Fruit fly (Drosophila melanogaster) whole organism, embryonic: ENCODE measurements around the gene Hrs.

ENCODE experiments used
- CG11504 ChIP-seq: fragments of 200-800 bp; sonication (Bioruptor generic); optimal IDR thresholded peaks from 3 replicates; lab custom pipeline; 2019; ENCODE audit warnings: missing biosample characterization, mild to moderate bottlenecking, missing genetic modification characterization, moderate library complexity
- CG12071 ChIP-seq: fragments of 200-800 bp; sonication (Bioruptor generic); optimal IDR thresholded peaks from 3 replicates; lab custom pipeline; 2018; ENCODE audit warnings: missing biosample characterization, mild to moderate bottlenecking, missing genetic modification characterization
- CG12236 ChIP-seq: fragments of 200-800 bp; sonication (Bioruptor generic); optimal IDR thresholded peaks from 2 replicates; lab custom pipeline; 2016; ENCODE audit warnings: missing biosample characterization, missing genetic modification characterization
- CG12942 ChIP-seq: fragments of 200-800 bp; sonication (Bioruptor generic); optimal IDR thresholded peaks from 3 replicates; lab custom pipeline; 2016; ENCODE audit warnings: missing biosample characterization, missing genetic modification characterization
- CG17612 ChIP-seq: fragments of 200-800 bp; sonication (Bioruptor generic); IDR thresholded peaks from 2 replicates; pipeline ENCODE4 v1.3.6; 2022; ENCODE audit warnings: missing biosample characterization, missing genetic modification characterization
- CG18599 ChIP-seq: fragments of 200-800 bp; sonication (Bioruptor generic); optimal IDR thresholded peaks from 3 replicates; lab custom pipeline; 2017; ENCODE audit warnings: missing biosample characterization, missing genetic modification characterization, mild to moderate bottlenecking, moderate library complexity, missing genetic modification reagents
- CG2120 ChIP-seq: fragments of 200-800 bp; sonication (Bioruptor generic); optimal IDR thresholded peaks from 3 replicates; lab custom pipeline; 2016; ENCODE audit warnings: missing biosample characterization, missing genetic modification characterization
- CG2202 ChIP-seq: fragments of 200-800 bp; sonication (Bioruptor generic); optimal IDR thresholded peaks from 2 replicates; lab custom pipeline; 2018; ENCODE audit warnings: missing biosample characterization, mild to moderate bottlenecking, missing genetic modification characterization
- CG3838 ChIP-seq: fragments of 200-800 bp; sonication (Bioruptor generic); optimal IDR thresholded peaks from 3 replicates; lab custom pipeline; 2016; ENCODE audit warnings: missing biosample characterization, missing genetic modification characterization
- CG3847 ChIP-seq: fragments of 200-800 bp; sonication (Bioruptor generic); IDR thresholded peaks from 2 replicates; pipeline ENCODE4 v1.3.6; 2022; ENCODE audit warnings: missing biosample characterization, missing genetic modification characterization
- CG6175 ChIP-seq: fragments of 200-800 bp; sonication (Bioruptor generic); IDR thresholded peaks from 3 replicates; pipeline ENCODE4 v1.3.6; 2022; ENCODE audit warnings: missing biosample characterization, missing genetic modification characterization
- CG6272 ChIP-seq: fragments of 200-800 bp; sonication (Bioruptor generic); IDR thresholded peaks from 2 replicates; pipeline ENCODE4 v1.3.6; 2022; ENCODE audit warnings: missing biosample characterization, missing genetic modification characterization
- CG6813 ChIP-seq: fragments of 200-800 bp; sonication (Bioruptor generic); optimal IDR thresholded peaks from 2 replicates; lab custom pipeline; 2017; ENCODE audit warnings: missing biosample characterization, missing genetic modification characterization, mild to moderate bottlenecking, moderate library complexity, missing genetic modification reagents
- CG7271 ChIP-seq: fragments of 200-800 bp; sonication (Bioruptor generic); optimal IDR thresholded peaks from 2 replicates; lab custom pipeline; 2018; ENCODE audit warnings: missing biosample characterization, mild to moderate bottlenecking, missing genetic modification characterization, moderate library complexity
- CG8089 ChIP-seq: fragments of 200-800 bp; sonication (Bioruptor generic); optimal IDR thresholded peaks from 3 replicates; lab custom pipeline; 2016; ENCODE audit warnings: missing biosample characterization, missing genetic modification characterization
- CG9215 ChIP-seq: fragments of 200-800 bp; sonication (Bioruptor generic); IDR thresholded peaks from 2 replicates; pipeline ENCODE4 v1.3.6; 2022; ENCODE audit warnings: missing biosample characterization, missing genetic modification characterization
- CG9727 ChIP-seq: fragments of 200-800 bp; sonication (Bioruptor generic); optimal IDR thresholded peaks from 3 replicates; lab custom pipeline; 2017; ENCODE audit warnings: missing biosample characterization, mild to moderate bottlenecking, missing genetic modification characterization
- CTCF ChIP-seq: fragments of 200-800 bp; sonication (Bioruptor generic); optimal IDR thresholded peaks from 2 replicates; lab custom pipeline; 2017; ENCODE audit warnings: missing biosample characterization, mild to moderate bottlenecking, missing genetic modification characterization, moderate library complexity
- D ChIP-seq, 2 experiments: fragments of 200-800 bp in 1 of 2; fragments of >200 bp in 1 of 2; sonication (Bioruptor generic) in 1 of 2; optimal IDR thresholded peaks; 2 replicates in 1 of 2; 3 replicates in 1 of 2; lab custom pipeline; 2017; ENCODE audit warnings: mild to moderate bottlenecking in 1 of 2, missing biosample characterization in 1 of 2, missing genetic modification characterization in 1 of 2, missing genetic modification reagents in 1 of 2
- Hey ChIP-seq: fragments of 200-800 bp; sonication (Bioruptor generic); optimal IDR thresholded peaks from 3 replicates; lab custom pipeline; 2018; ENCODE audit warnings: missing biosample characterization, mild to moderate bottlenecking, missing genetic modification characterization
- Hmx ChIP-seq: fragments of 200-800 bp; sonication (Bioruptor generic); optimal IDR thresholded peaks from 2 replicates; lab custom pipeline; 2016; ENCODE audit warnings: missing biosample characterization, missing genetic modification characterization
- Hr51 ChIP-seq, 2 experiments: fragments of 200-800 bp; sonication (Bioruptor generic); optimal IDR thresholded peaks; 2 replicates in 1 of 2; 3 replicates in 1 of 2; lab custom pipeline; 2016 to 2018; ENCODE audit warnings: missing biosample characterization in 2 of 2, missing genetic modification characterization in 2 of 2, mild to moderate bottlenecking in 1 of 2, moderate library complexity in 1 of 2
- Nf-YA ChIP-seq: fragments of 200-800 bp; sonication (Bioruptor generic); IDR thresholded peaks from 2 replicates; pipeline ENCODE4 v1.3.6; 2022; ENCODE audit warnings: missing biosample characterization, missing genetic modification characterization
- Sox102F ChIP-seq: fragments of 200-800 bp; sonication (Bioruptor generic); optimal IDR thresholded peaks from 2 replicates; lab custom pipeline; 2018; ENCODE audit warnings: missing biosample characterization, mild to moderate bottlenecking, missing genetic modification characterization, moderate library complexity
- Usf ChIP-seq: fragments of 200-800 bp; sonication (Bioruptor generic); optimal IDR thresholded peaks from 2 replicates; lab custom pipeline; 2017; ENCODE audit warnings: missing genotype, missing biosample characterization, missing genetic modification characterization
- ato ChIP-seq: fragments of 200-800 bp; sonication (Bioruptor generic); IDR thresholded peaks from 2 replicates; pipeline ENCODE4 v1.3.6; 2022; ENCODE audit warnings: missing biosample characterization, missing genetic modification characterization; ENCODE audit not compliant: partially characterized antibody
- bsh ChIP-seq, 2 experiments: fragments of 200-800 bp; sonication (Bioruptor generic); optimal IDR thresholded peaks; 2 replicates each; lab custom pipeline; 2017 to 2018; ENCODE audit warnings: mild to moderate bottlenecking in 2 of 2, missing biosample characterization in 2 of 2, missing genetic modification characterization in 2 of 2, moderate library complexity in 1 of 2
- cad ChIP-seq: fragments of >200 bp; optimal IDR thresholded peaks from 2 replicates; lab custom pipeline; 2017; ENCODE audit warnings: missing biosample characterization, missing genetic modification characterization
- crp ChIP-seq, 2 experiments: fragments of 200-800 bp; sonication (Bioruptor generic); optimal IDR thresholded peaks; 2 replicates in 1 of 2; 3 replicates in 1 of 2; lab custom pipeline; 2017; ENCODE audit warnings: missing biosample characterization in 2 of 2, missing genetic modification characterization in 2 of 2, mild to moderate bottlenecking in 1 of 2, moderate library complexity in 1 of 2
- disco-r ChIP-seq: fragments of 200-800 bp; sonication (Bioruptor generic); optimal IDR thresholded peaks from 2 replicates; lab custom pipeline; 2016; ENCODE audit warnings: missing biosample characterization, missing genetic modification characterization
- exex ChIP-seq: fragments of 200-800 bp; sonication (Bioruptor generic); optimal IDR thresholded peaks from 4 replicates; lab custom pipeline; 2018; ENCODE audit warnings: missing biosample characterization, mild to moderate bottlenecking, missing genetic modification characterization, moderate library complexity
- fu2 ChIP-seq: fragments of 200-800 bp; sonication (Bioruptor generic); optimal IDR thresholded peaks from 2 replicates; lab custom pipeline; 2016; ENCODE audit warnings: missing biosample characterization, missing genetic modification characterization
- grau ChIP-seq: fragments of 200-800 bp; optimal IDR thresholded peaks from 3 replicates; lab custom pipeline; 2019; ENCODE audit warnings: missing biosample characterization, mild to moderate bottlenecking, missing genetic modification characterization, moderate library complexity
- gt ChIP-seq: fragments of 200-800 bp; sonication (Bioruptor generic); IDR thresholded peaks from 2 replicates; pipeline ENCODE4 v1.3.6; 2022; ENCODE audit warnings: missing biosample characterization, missing genetic modification characterization
- inv ChIP-seq: fragments of 200-800 bp; sonication (Bioruptor generic); IDR thresholded peaks from 2 replicates; pipeline ENCODE4 v1.3.6; 2022; ENCODE audit warnings: missing biosample characterization, missing genetic modification characterization; ENCODE audit not compliant: partially characterized antibody
- jigr1 ChIP-seq: fragments of 200-800 bp; sonication (Bioruptor generic); IDR thresholded peaks from 3 replicates; pipeline ENCODE4 v1.3.6; 2022; ENCODE audit warnings: missing biosample characterization, missing genetic modification characterization
- onecut ChIP-seq: fragments of 200-800 bp; sonication (Bioruptor generic); IDR thresholded peaks from 2 replicates; pipeline ENCODE4 v1.3.6; 2022; ENCODE audit warnings: missing biosample characterization, missing genetic modification characterization
- pb ChIP-seq: fragments of 200-800 bp; sonication (Bioruptor generic); optimal IDR thresholded peaks from 3 replicates; lab custom pipeline; 2016; ENCODE audit warnings: missing biosample characterization, missing genetic modification characterization
- pita ChIP-seq: fragments of 200-800 bp; sonication (Bioruptor generic); optimal IDR thresholded peaks from 2 replicates; lab custom pipeline; 2017; ENCODE audit warnings: missing biosample characterization, mild to moderate bottlenecking, missing genetic modification characterization
- pnt ChIP-seq: fragments of 200-800 bp; sonication (Bioruptor generic); optimal IDR thresholded peaks from 3 replicates; lab custom pipeline; 2016; ENCODE audit warnings: missing biosample characterization, missing genetic modification characterization
- ro ChIP-seq: fragments of 200-800 bp; sonication (Bioruptor generic); IDR thresholded peaks from 2 replicates; pipeline ENCODE4 v1.3.6; 2022; ENCODE audit warnings: missing biosample characterization, missing genetic modification characterization
- seq ChIP-seq: fragments of 200-800 bp; sonication (Bioruptor generic); IDR thresholded peaks from 2 replicates; pipeline ENCODE4 v1.3.6; 2022; ENCODE audit warnings: missing biosample characterization, missing genetic modification characterization
- so ChIP-seq: fragments of 200-800 bp; sonication (Bioruptor generic); IDR thresholded peaks from 3 replicates; pipeline ENCODE4 v1.3.6; 2022; ENCODE audit warnings: missing biosample characterization, missing genetic modification characterization
- stwl ChIP-seq: fragments of 200-800 bp; sonication (Bioruptor generic); optimal IDR thresholded peaks from 3 replicates; lab custom pipeline; 2018; ENCODE audit warnings: missing biosample characterization, mild to moderate bottlenecking, missing genetic modification characterization, moderate library complexity
- tap ChIP-seq: fragments of 200-800 bp; optimal IDR thresholded peaks from 3 replicates; lab custom pipeline; 2019; ENCODE audit warnings: missing biosample characterization, mild to moderate bottlenecking, missing genetic modification characterization, moderate library complexity
- tup ChIP-seq: fragments of 200-800 bp; sonication (Bioruptor generic); optimal IDR thresholded peaks from 2 replicates; lab custom pipeline; 2016; ENCODE audit warnings: missing biosample characterization, mild to moderate bottlenecking, missing genetic modification characterization, moderate library complexity
- twi ChIP-seq: fragments of 200-800 bp; optimal IDR thresholded peaks from 2 replicates; lab custom pipeline; 2019; ENCODE audit warnings: missing biosample characterization, mild to moderate bottlenecking, missing genetic modification characterization, moderate library complexity
- usp ChIP-seq: fragments of >200 bp; optimal IDR thresholded peaks from 2 replicates; lab custom pipeline; 2017; ENCODE audit warnings: missing biosample characterization, missing genetic modification characterization
- wdn ChIP-seq: fragments of 200-800 bp; sonication (Bioruptor generic); IDR thresholded peaks from 2 replicates; pipeline ENCODE4 v1.3.6; 2022; ENCODE audit warnings: missing biosample characterization, missing genetic modification characterization
- zen ChIP-seq: fragments of 200-800 bp; sonication (Bioruptor generic); optimal IDR thresholded peaks from 3 replicates; lab custom pipeline; 2018; ENCODE audit warnings: missing biosample characterization, mild to moderate bottlenecking, missing genetic modification characterization, moderate library complexity

Gene Hrs

DNA sequence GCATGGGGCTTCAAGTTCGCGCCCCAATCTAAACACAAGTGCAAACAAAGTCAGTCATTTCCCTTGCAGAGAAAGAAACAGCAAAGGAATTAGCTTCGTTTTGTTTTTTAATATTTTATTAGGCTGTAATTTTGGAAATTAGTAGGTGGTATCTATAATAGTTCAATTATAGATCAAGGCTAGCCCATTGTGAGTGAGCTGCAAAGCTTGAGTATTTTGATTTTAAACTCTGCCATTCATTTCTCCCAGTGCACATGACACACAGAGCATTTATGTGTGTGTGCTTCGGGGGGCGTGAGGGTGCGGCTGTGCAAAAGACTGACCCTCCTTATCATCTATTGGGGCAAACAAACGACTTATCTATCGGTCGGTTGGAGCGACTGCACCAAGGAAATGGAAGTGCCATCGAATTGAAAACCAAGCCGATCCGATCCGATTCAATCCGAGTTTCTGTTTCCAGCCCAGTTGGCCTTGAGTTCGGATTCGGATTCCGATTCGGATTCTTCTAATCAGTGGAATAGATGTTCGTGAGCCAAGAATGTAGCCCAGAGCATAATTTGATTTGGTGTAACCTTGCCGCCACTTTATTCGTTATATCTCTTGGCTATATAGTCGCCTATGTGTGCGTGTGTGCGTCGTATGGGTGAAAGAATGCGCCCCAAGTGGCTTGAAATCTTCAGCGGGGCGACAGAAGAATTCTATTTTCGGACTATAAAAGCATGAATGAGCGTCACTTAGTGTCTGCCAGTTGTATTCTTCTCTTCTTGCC lies 8.2 kb upstream of the Hrs start (continued):
- peak; percentile 35 to 79 for TF ChIP-seq Hr51 (GFP tag; optimal IDR thresholded peaks at IDR 0.05; lab: Kevin White, UChicago)
- TF ChIP-seq CG6813 (GFP tag; lab: Kevin White, UChicago) = no peak
- TF ChIP-seq pb (GFP tag; lab: Kevin White, UChicago) = no peak
- TF ChIP-seq ato = no peak
- no peak for TF ChIP-seq D (optimal IDR thresholded peaks at IDR 0.05; lab: Kevin White, UChicago)
- peak; percentile 15 for TF ChIP-seq D (GFP tag; optimal IDR thresholded peaks at IDR 0.05; lab: Kevin White, UChicago)
- TF ChIP-seq so (GFP tag; lab: Robert Waterston, UW) = 0 out of 3 replicates have a peak, but pooled peaks have one; percentile 41
- TF ChIP-seq CTCF (GFP tag; lab: Kevin White, UChicago) = no peak
- TF ChIP-seq CG6175 (GFP tag; lab: Robert Waterston, UW) = no peak
- TF ChIP-seq CG3838 (GFP tag; lab: Kevin White, UChicago) = no peak
- TF ChIP-seq exex (tag; lab: Kevin White, UChicago) = no peak
- peak; percentile 29 for TF ChIP-seq grau (tag; lab: Kevin White, UChicago)
- peak; percentile 6 for TF ChIP-seq tap (tag; lab: Kevin White, UChicago)
- TF ChIP-seq CG12071 (GFP tag; lab: Kevin White, UChicago) = no peak
- no peak for TF ChIP-seq cad (GFP tag; lab: Kevin White, UChicago)
- TF ChIP-seq seq (GFP tag; lab: Robert Waterston, UW) = no peak
- no peak for TF ChIP-seq Hmx (GFP tag; lab: Kevin White, UChicago)
- no peak for TF ChIP-seq CG17612
- TF ChIP-seq wdn (GFP tag; lab: Robert Waterston, UW) = no peak
- TF ChIP-seq CG11504 (tag; lab: Kevin White, UChicago) = peak; percentile 57
- TF ChIP-seq inv = no peak
- TF ChIP-seq ro (GFP tag; lab: Robert Waterston, UW) = no peak
- no peak for TF ChIP-seq Hey (tag; lab: Kevin White, UChicago)
- TF ChIP-seq pita (GFP tag; lab: Kevin White, UChicago) = no peak
- TF ChIP-seq disco-r (GFP tag; lab: Kevin White, UChicago) = no peak
- TF ChIP-seq twi (tag; lab: Kevin White, UChicago) = no peak
- TF ChIP-seq Sox102F (GFP tag; lab: Kevin White, UChicago) = peak; percentile 40
- TF ChIP-seq jigr1 (GFP tag; lab: Robert Waterston, UW) = no peak
- TF ChIP-seq bsh (GFP tag; optimal IDR thresholded peaks at IDR 0.05; lab: Kevin White, UChicago) = peak in 1 of 2 experiments; percentile 15
- TF ChIP-seq crp (GFP tag; optimal IDR thresholded peaks at IDR 0.05; lab: Kevin White, UChicago) = peak in 1 of 2 experiments; percentile 8
- TF ChIP-seq stwl (tag; lab: Kevin White, UChicago) = no peak
- TF ChIP-seq Usf (GFP tag; lab: Kevin White, UChicago) = no peak
- no peak for TF ChIP-seq CG9727 (GFP tag; lab: Kevin White, UChicago)
- no peak for TF ChIP-seq gt
- no peak for TF ChIP-seq tup
- TF ChIP-seq CG12236 (GFP tag; lab: Kevin White, UChicago) = no peak
- TF ChIP-seq CG12942 (GFP tag; lab: Kevin White, UChicago) = no peak
- no peak for TF ChIP-seq CG2202 (tag; lab: Kevin White, UChicago)
- no peak for TF ChIP-seq CG18599 (GFP tag; lab: Kevin White, UChicago)
- TF ChIP-seq CG7271 = no peak
- no peak for TF ChIP-seq usp (GFP tag; lab: Kevin White, UChicago)
- no peak for TF ChIP-seq CG8089 (GFP tag; lab: Kevin White, UChicago)
- no peak for TF ChIP-seq fu2 (GFP tag; lab: Kevin White, UChicago)
- no peak for TF ChIP-seq CG6272 (GFP tag; lab: Robert Waterston, UW)
- no peak for TF ChIP-seq onecut (GFP tag; lab: Robert Waterston, UW)
- TF ChIP-seq zen (tag; lab: Kevin White, UChicago) = no peak
- TF ChIP-seq CG3847 = no peak
- TF ChIP-seq Nf-YA (GFP tag; lab: Robert Waterston, UW) = no peak
- peak; percentile 22 for TF ChIP-seq CG2120 (GFP tag; lab: Kevin White, UChicago)
- peak; percentile 37 for TF ChIP-seq pnt (GFP tag; lab: Kevin White, UChicago)
- no peak; the same call in 1 of the 2 replicates for TF ChIP-seq CG9215 (GFP tag; lab: Robert Waterston, UW)
